Worm (Caenorhabditis elegans) whole organism, young adult: ENCODE results near the gene vps-54.

Source experiments
- B0035.1 ChIP-seq: sonication (generic microtip); optimal IDR thresholded peaks from 2 replicates; lab custom pipeline; 2016; ENCODE audit warnings: missing genetic modification characterization, mild to moderate bottlenecking, missing compliant biosample characterization, missing genotype, missing genetic modification reagents
- B0261.1 ChIP-seq: sonication (generic microtip); optimal IDR thresholded peaks from 2 replicates; lab custom pipeline; 2016; ENCODE audit warnings: mild to moderate bottlenecking, missing genetic modification characterization, moderate library complexity, missing compliant biosample characterization
- D2030.7 ChIP-seq: fragments of 200-800 bp; sonication (Bioruptor generic); IDR thresholded peaks from 2 replicates; pipeline ENCODE4 v1.3.6; 2022; ENCODE audit warnings: missing genetic modification reagents, missing genetic modification characterization, missing compliant biosample characterization
- F10E7.11 ChIP-seq: sonication (generic microtip); optimal IDR thresholded peaks from 2 replicates; lab custom pipeline; 2017; ENCODE audit warnings: mild to moderate bottlenecking, missing genetic modification characterization, moderate library complexity, missing compliant biosample characterization
- F22D6.2 ChIP-seq: sonication (generic microtip); optimal IDR thresholded peaks from 2 replicates; lab custom pipeline; 2016; ENCODE audit warnings: mild to moderate bottlenecking, missing genetic modification characterization, missing compliant biosample characterization
- F23B12.7 ChIP-seq: sonication (generic microtip); optimal IDR thresholded peaks from 2 replicates; lab custom pipeline; 2017; ENCODE audit warnings: missing genetic modification characterization, mild to moderate bottlenecking, missing compliant biosample characterization, antibody characterized with exemption, moderate library complexity; ENCODE audit not compliant: insufficient read depth
- F33H1.4 ChIP-seq: fragments of 200-800 bp; sonication (Bioruptor generic); IDR thresholded peaks from 2 replicates; pipeline ENCODE4 v1.3.6; 2022; ENCODE audit warnings: missing genetic modification reagents, missing genetic modification characterization, missing compliant biosample characterization
- F37B4.10 ChIP-seq: fragments of 200-800 bp; sonication (Bioruptor generic); IDR thresholded peaks from 2 replicates; pipeline ENCODE4 v1.3.6; 2022; ENCODE audit warnings: missing genetic modification characterization, missing compliant biosample characterization
- F52B5.7 ChIP-seq: sonication (generic microtip); optimal IDR thresholded peaks from 2 replicates; lab custom pipeline; 2016; ENCODE audit warnings: mild to moderate bottlenecking, missing genetic modification characterization, missing compliant biosample characterization
- ZK185.1 ChIP-seq: sonication (generic microtip); optimal IDR thresholded peaks from 2 replicates; lab custom pipeline; 2016; ENCODE audit warnings: mild to moderate bottlenecking, missing genetic modification characterization, missing compliant biosample characterization; ENCODE audit not compliant: poor library complexity, severe bottlenecking
- akir-1 ChIP-seq: fragments of 200-800 bp; sonication (Bioruptor generic); optimal IDR thresholded peaks from 2 replicates; lab custom pipeline; 2018; ENCODE audit warnings: mild to moderate bottlenecking, missing genetic modification characterization, moderate library complexity, missing compliant biosample characterization
- aptf-3 ChIP-seq: fragments of 200-800 bp; sonication (Bioruptor generic); IDR thresholded peaks from 2 replicates; pipeline ENCODE4 v1.3.6; 2022; ENCODE audit warnings: missing genetic modification characterization, missing compliant biosample characterization
- atf-7 ChIP-seq: sonication (generic microtip); optimal IDR thresholded peaks from 2 replicates; lab custom pipeline; 2017; ENCODE audit warnings: mild to moderate bottlenecking, missing genetic modification characterization, missing compliant biosample characterization
- bed-1 ChIP-seq: fragments of 200-800 bp; sonication (Bioruptor generic); IDR thresholded peaks from 2 replicates; pipeline ENCODE4 v1.3.6; 2022; ENCODE audit warnings: missing genetic modification reagents, missing genetic modification characterization, missing compliant biosample characterization
- bed-2 ChIP-seq: fragments of 200-800 bp; sonication (Bioruptor generic); IDR thresholded peaks from 2 replicates; pipeline ENCODE4 v1.3.6; 2022; ENCODE audit warnings: missing genetic modification reagents, missing genetic modification characterization, missing compliant biosample characterization
- ccch-3 ChIP-seq: fragments of 200-800 bp; sonication (Bioruptor generic); optimal IDR thresholded peaks from 2 replicates; lab custom pipeline; 2018; ENCODE audit warnings: mild to moderate bottlenecking, missing genetic modification characterization, missing compliant biosample characterization
- cebp-2 ChIP-seq: fragments of 200-800 bp; sonication (Bioruptor generic); IDR thresholded peaks from 2 replicates; pipeline ENCODE4 v1.3.6; 2022; ENCODE audit warnings: missing genetic modification characterization, missing compliant biosample characterization
- ceh-27 ChIP-seq: fragments of 200-800 bp; sonication (Bioruptor generic); optimal IDR thresholded peaks from 2 replicates; lab custom pipeline; 2018; ENCODE audit warnings: mild to moderate bottlenecking, missing genetic modification characterization, moderate library complexity, missing compliant biosample characterization
- ceh-58 ChIP-seq: fragments of 200-800 bp; sonication (Bioruptor generic); IDR thresholded peaks from 2 replicates; pipeline ENCODE4 v1.3.6; 2022; ENCODE audit warnings: missing genetic modification characterization, missing compliant biosample characterization
- ceh-91 ChIP-seq: fragments of 200-800 bp; sonication (Bioruptor generic); IDR thresholded peaks from 2 replicates; pipeline ENCODE4 v1.3.6; 2022; ENCODE audit warnings: missing genetic modification reagents, missing genetic modification characterization, missing compliant biosample characterization
- chd-7 ChIP-seq: sonication (generic microtip); optimal IDR thresholded peaks from 2 replicates; lab custom pipeline; 2016; ENCODE audit warnings: mild to moderate bottlenecking, missing genetic modification characterization, moderate library complexity, missing compliant biosample characterization
- dpl-1 ChIP-seq: fragments of 150-350 bp; optimal IDR thresholded peaks from 2 replicates; lab custom pipeline; 2014; ENCODE audit warnings: missing biosample characterization, missing genetic modification reagents, missing genetic modification characterization
- egl-18 ChIP-seq: fragments of 200-800 bp; sonication (Bioruptor generic); IDR thresholded peaks from 2 replicates; pipeline ENCODE4 v1.3.6; 2022; ENCODE audit warnings: missing genetic modification reagents, missing genetic modification characterization, missing compliant biosample characterization
- egl-44 ChIP-seq: fragments of 200-800 bp; sonication (Bioruptor generic); IDR thresholded peaks from 2 replicates; pipeline ENCODE4 v1.3.6; 2022; ENCODE audit warnings: missing genetic modification reagents, missing genetic modification characterization, missing compliant biosample characterization
- egrh-3 ChIP-seq: fragments of 200-800 bp; sonication (Bioruptor generic); IDR thresholded peaks from 2 replicates; pipeline ENCODE4 v1.3.6; 2022; ENCODE audit warnings: missing genetic modification reagents, missing genetic modification characterization, missing compliant biosample characterization
- fkh-3 ChIP-seq: sonication (generic microtip); optimal IDR thresholded peaks from 2 replicates; lab custom pipeline; 2016; ENCODE audit warnings: mild to moderate bottlenecking, missing genetic modification characterization, missing compliant biosample characterization
- gei-17 ChIP-seq: fragments of 200-800 bp; sonication (Bioruptor generic); optimal IDR thresholded peaks from 2 replicates; lab custom pipeline; 2018; ENCODE audit warnings: mild to moderate bottlenecking, missing genetic modification characterization, missing compliant biosample characterization
- hlh-12 ChIP-seq: sonication (generic microtip); optimal IDR thresholded peaks from 2 replicates; lab custom pipeline; 2016; ENCODE audit warnings: missing genetic modification characterization, missing compliant biosample characterization
- hmg-1.2 ChIP-seq: fragments of 200-800 bp; sonication (Bioruptor generic); IDR thresholded peaks from 2 replicates; pipeline ENCODE4 v1.3.6; 2022; ENCODE audit warnings: missing genetic modification reagents, missing genetic modification characterization, missing compliant biosample characterization
- hmg-20 ChIP-seq: fragments of 200-800 bp; sonication (Bioruptor generic); IDR thresholded peaks from 2 replicates; pipeline ENCODE4 v1.3.6; 2022; ENCODE audit warnings: missing genetic modification reagents, missing genetic modification characterization, missing compliant biosample characterization
- lag-1 ChIP-seq: fragments of 200-800 bp; sonication (Bioruptor generic); IDR thresholded peaks from 2 replicates; pipeline ENCODE4 v1.3.6; 2022; ENCODE audit warnings: missing genetic modification reagents, missing genetic modification characterization, missing compliant biosample characterization
- let-607 ChIP-seq, 2 experiments: fragments of 200-800 bp in 1 of 2; sonication (Bioruptor generic) in 1 of 2; sonication (generic microtip) in 1 of 2; optimal IDR thresholded peaks; 2 replicates each; lab custom pipeline; 2016 to 2018; ENCODE audit warnings: mild to moderate bottlenecking in 2 of 2, missing compliant biosample characterization in 2 of 2, missing genetic modification characterization in 2 of 2, moderate library complexity in 2 of 2, missing genotype in 1 of 2
- lin-26 ChIP-seq: fragments of 200-800 bp; sonication (Bioruptor generic); IDR thresholded peaks from 2 replicates; pipeline ENCODE4 v1.3.6; 2022; ENCODE audit warnings: missing genetic modification reagents, missing genetic modification characterization, missing compliant biosample characterization
- lsl-1 ChIP-seq: fragments of 200-800 bp; sonication (Bioruptor generic); optimal IDR thresholded peaks from 2 replicates; lab custom pipeline; 2018; ENCODE audit warnings: mild to moderate bottlenecking, missing genetic modification characterization, moderate library complexity, missing compliant biosample characterization
- lsy-27 ChIP-seq: sonication (generic microtip); optimal IDR thresholded peaks from 2 replicates; lab custom pipeline; 2017; ENCODE audit warnings: missing genetic modification characterization, mild to moderate bottlenecking, missing compliant biosample characterization, antibody characterized with exemption, missing genotype, borderline replicate concordance; ENCODE audit not compliant: insufficient read depth
- madf-8 ChIP-seq: fragments of 200-800 bp; sonication (Bioruptor generic); conservative IDR thresholded peaks from 2 replicates; pipeline ENCODE4 v1.3.6; 2022; ENCODE audit warnings: missing genetic modification reagents, missing genetic modification characterization, missing compliant biosample characterization
- mes-4 ChIP-seq: sonication (generic microtip); optimal IDR thresholded peaks from 2 replicates; lab custom pipeline; 2016; ENCODE audit warnings: missing genotype, missing genetic modification characterization, missing compliant biosample characterization
- mxl-1 ChIP-seq: sonication (generic microtip); optimal IDR thresholded peaks from 2 replicates; lab custom pipeline; 2016; ENCODE audit warnings: missing genetic modification characterization, missing compliant biosample characterization
- nfya-1 ChIP-seq: sonication (generic microtip); optimal IDR thresholded peaks from 2 replicates; lab custom pipeline; 2017; ENCODE audit warnings: antibody characterized with exemption, missing compliant biosample characterization, missing genetic modification characterization, borderline replicate concordance; ENCODE audit not compliant: insufficient read depth
- nfyb-1 ChIP-seq: fragments of 200-800 bp; sonication (Bioruptor generic); IDR thresholded peaks from 2 replicates; pipeline ENCODE4 v1.3.6; 2022; ENCODE audit warnings: missing genetic modification reagents, missing genetic modification characterization, missing compliant biosample characterization
- nhr-120 ChIP-seq: fragments of 200-800 bp; sonication (Bioruptor generic); IDR thresholded peaks from 2 replicates; pipeline ENCODE4 v1.3.6; 2022; ENCODE audit warnings: missing genetic modification characterization, missing compliant biosample characterization
- nhr-90 ChIP-seq: sonication (generic microtip); optimal IDR thresholded peaks from 2 replicates; lab custom pipeline; 2016; ENCODE audit warnings: missing genotype, mild to moderate bottlenecking, missing genetic modification characterization, missing compliant biosample characterization
- repo-1 ChIP-seq: sonication (generic microtip); optimal IDR thresholded peaks from 2 replicates; lab custom pipeline; 2017; ENCODE audit warnings: mild to moderate bottlenecking, missing genetic modification characterization, missing compliant biosample characterization
- rpc-1 ChIP-seq, 2 experiments: fragments of 150-350 bp in 1 of 2; sonication (generic microtip) in 1 of 2; optimal IDR thresholded peaks; 2 replicates each; lab custom pipeline; 2014 to 2018; ENCODE audit warnings: missing biosample characterization in 1 of 2, missing genetic modification characterization in 1 of 2, missing genetic modification reagents in 1 of 2, missing genotype in 1 of 2
- snpc-4 ChIP-seq, 5 experiments: fragments of 150-350 bp in 1 of 5; sonication (generic microtip) in 4 of 5; optimal IDR thresholded peaks; 2 replicates each; lab custom pipeline; 2014 to 2018; ENCODE audit warnings: missing genetic modification characterization in 5 of 5, missing biosample characterization in 3 of 5, antibody characterized with exemption in 2 of 5, mild to moderate bottlenecking in 2 of 5, missing compliant biosample characterization in 2 of 5, missing genotype in 2 of 5, moderate library complexity in 2 of 5, missing genetic modification reagents in 1 of 5
- somi-1 ChIP-seq: fragments of 200-800 bp; sonication (Bioruptor generic); optimal IDR thresholded peaks from 2 replicates; lab custom pipeline; 2018; ENCODE audit warnings: mild to moderate bottlenecking, missing genetic modification characterization, missing compliant biosample characterization
- tbp1 ChIP-seq: fragments of 200-800 bp; sonication (Bioruptor generic); optimal IDR thresholded peaks from 2 replicates; lab custom pipeline; 2018; ENCODE audit warnings: mild to moderate bottlenecking, missing genetic modification characterization, missing compliant biosample characterization
- ztf-25 ChIP-seq: fragments of 200-800 bp; sonication (Bioruptor generic); IDR thresholded peaks from 2 replicates; pipeline ENCODE4 v1.3.6; 2022; ENCODE audit warnings: missing genetic modification reagents, missing genetic modification characterization, missing compliant biosample characterization

The vps-54 gene

ce11 chrV:10536808-10537207 is 39.4 kb downstream of the vps-54 start:
- TF ChIP-seq F22D6.2 (tag; lab: Kevin White, UChicago) (no peak), ccch-3 (GFP tag; lab: Kevin White, UChicago) (no peak), lag-1 (GFP tag; lab: Robert Waterston, UW) (no peak), ceh-27 (GFP tag; lab: Kevin White, UChicago) (peak; percentile 88), hmg-1.2 (GFP tag; lab: Robert Waterston, UW) (peak; percentile 54), ztf-25 (no peak), mxl-1 (tag; lab: Kevin White, UChicago) (no peak), madf-8 (0 out of 2 replicates have a peak, but pooled peaks have one; percentile 6), B0035.1 (no peak), nhr-90 (tag; lab: Kevin White, UChicago) (no peak), snpc-4 (GFP tag; optimal IDR thresholded peaks at IDR 0.05; lab: Kevin White, UChicago) (no peak), snpc-4 (tag; optimal IDR thresholded peaks at IDR 0.05; lab: Kevin White, UChicago) (peak in 2 of 4 experiments; percentile 63 to 77), repo-1 (tag; lab: Kevin White, UChicago) (peak; percentile 64), hmg-20 (GFP tag; lab: Robert Waterston, UW) (peak; percentile 86; the same call in 1 of the 2 replicates), fkh-3 (tag; lab: Kevin White, UChicago) (no peak), somi-1 (peak; percentile 78), gei-17 (GFP tag; lab: Kevin White, UChicago) (no peak), cebp-2 (GFP tag; lab: Robert Waterston, UW) (no peak), lin-26 (GFP tag; lab: Robert Waterston, UW) (peak; percentile 47; the same call in 1 of the 2 replicates), egl-44 (GFP tag; lab: Robert Waterston, UW) (no peak), chd-7 (peak; percentile 48), F23B12.7 (tag; lab: Kevin White, UChicago) (peak; percentile 51), mes-4 (tag; lab: Kevin White, UChicago) (no peak), nfyb-1 (GFP tag; lab: Robert Waterston, UW) (peak; percentile 82), egl-18 (GFP tag; lab: Robert Waterston, UW) (no peak), dpl-1 (peak; percentile 69), B0261.1 (no peak), ceh-91 (GFP tag; lab: Robert Waterston, UW) (no peak), F37B4.10 (GFP tag; lab: Robert Waterston, UW) (no peak), F33H1.4 (GFP tag; lab: Robert Waterston, UW) (0 out of 2 replicates have a peak, but pooled peaks have one; percentile 40), hlh-12 (tag; lab: Kevin White, UChicago) (no peak), lsy-27 (tag; lab: Kevin White, UChicago) (no peak), rpc-1 (optimal IDR thresholded peaks at IDR 0.05; lab: Kevin White, UChicago) (no peak), rpc-1 (tag; optimal IDR thresholded peaks at IDR 0.05; lab: Kevin White, UChicago) (no peak), egrh-3 (no peak), bed-2 (GFP tag; lab: Robert Waterston, UW) (no peak), lsl-1 (peak; percentile 30), nfya-1 (tag; lab: Kevin White, UChicago) (no peak), aptf-3 (no peak), ceh-58 (GFP tag; lab: Robert Waterston, UW) (no peak), tbp1 (GFP tag; lab: Kevin White, UChicago) (peak; percentile 54), nhr-120 (GFP tag; lab: Robert Waterston, UW) (no peak), atf-7 (tag; lab: Kevin White, UChicago) (peak; percentile 61), bed-1 (no peak), F10E7.11 (no peak), D2030.7 (GFP tag; lab: Robert Waterston, UW) (no peak), ZK185.1 (peak; percentile 88), F52B5.7 (tag; lab: Kevin White, UChicago) (no peak), akir-1 (GFP tag; lab: Kevin White, UChicago) (no peak), let-607 (tag; optimal IDR thresholded peaks at IDR 0.05; lab: Kevin White, UChicago) (peak; percentile 52 to 74)
